Fruit fly (Drosophila melanogaster) Kc167 (cell line): ENCODE data around the gene Rfx.

Source experiments
- Myc ChIP-seq: fragments of >200 bp; optimal IDR thresholded peaks from 2 replicates; lab custom pipeline; 2017; ENCODE audit warnings: missing external identifiers
- h ChIP-seq: fragments of >200 bp; optimal IDR thresholded peaks from 3 replicates; lab custom pipeline; 2018; ENCODE audit warnings: missing external identifiers
- insv ChIP-seq: fragments of >200 bp; optimal IDR thresholded peaks from 3 replicates; lab custom pipeline; 2018; ENCODE audit warnings: missing external identifiers
- psq ChIP-seq: fragments of >200 bp; optimal IDR thresholded peaks from 2 replicates; lab custom pipeline; 2017; ENCODE audit warnings: missing external identifiers
- ttk ChIP-seq: sonication (Bioruptor generic); optimal IDR thresholded peaks from 2 replicates; lab custom pipeline; 2017; ENCODE audit warnings: missing external identifiers

dm6 chr3R:10370495-10370894, 7.4 kb downstream of the Rfx start:
- TF ChIP-seq psq, result no peak
- TF ChIP-seq ttk (lab: Kevin White, UChicago), result no peak
- TF ChIP-seq h, result no peak
- no peak for TF ChIP-seq Myc (lab: Kevin White, UChicago)
- no peak for TF ChIP-seq insv (lab: Kevin White, UChicago)
